Fruit fly (Drosophila melanogaster) whole organism, embryonic: ENCODE data around the gene simj.

Experiments used
- CG30431 ChIP-seq: fragments of 200-800 bp; sonication (Bioruptor generic); optimal IDR thresholded peaks from 2 replicates; lab custom pipeline; 2017; ENCODE audit warnings: missing biosample characterization, missing genetic modification characterization
- CG6654 ChIP-seq: fragments of 200-800 bp; sonication (Bioruptor generic); optimal IDR thresholded peaks from 2 replicates; lab custom pipeline; 2017; ENCODE audit warnings: missing biosample characterization, mild to moderate bottlenecking, missing genetic modification characterization
- CG8388 ChIP-seq: fragments of 200-800 bp; sonication (Bioruptor generic); optimal IDR thresholded peaks from 2 replicates; lab custom pipeline; 2019; ENCODE audit warnings: missing biosample characterization, mild to moderate bottlenecking, missing genetic modification characterization, moderate library complexity
- CG9437 ChIP-seq: fragments of 200-800 bp; sonication (Bioruptor generic); optimal IDR thresholded peaks from 2 replicates; lab custom pipeline; 2018; ENCODE audit warnings: missing biosample characterization, mild to moderate bottlenecking, missing genetic modification characterization
- CG9876 ChIP-seq: fragments of 200-800 bp; sonication (Bioruptor generic); optimal IDR thresholded peaks from 2 replicates; lab custom pipeline; 2016; ENCODE audit warnings: missing biosample characterization, missing genetic modification characterization
- Lpt ChIP-seq: fragments of >200 bp; optimal IDR thresholded peaks from 2 replicates; lab custom pipeline; 2018; ENCODE audit warnings: missing biosample characterization, missing genetic modification characterization
- Trl ChIP-seq, 3 experiments: fragments of >200 bp in 2 of 3; fragments of 200-800 bp in 1 of 3; sonication (Bioruptor generic) in 1 of 3; optimal IDR thresholded peaks; 2 replicates in 1 of 3; 3 replicates in 2 of 3; lab custom pipeline; 2016 to 2017; ENCODE audit warnings: missing biosample characterization in 1 of 3, missing genetic modification characterization in 1 of 3
- dmrt11E ChIP-seq: fragments of 200-800 bp; sonication (Bioruptor generic); optimal IDR thresholded peaks from 3 replicates; lab custom pipeline; 2018; ENCODE audit warnings: missing biosample characterization, mild to moderate bottlenecking, missing genetic modification characterization, moderate library complexity
- pan ChIP-seq, 4 experiments: fragments of >200 bp in 3 of 4; fragments of 200-800 bp in 1 of 4; sonication (Bioruptor generic) in 1 of 4; optimal IDR thresholded peaks in 3 of 4; IDR thresholded peaks in 1 of 4; 2 replicates each; pipeline versions ENCODE4 v1.3.6 to Lab custom; 2017 to 2022; ENCODE audit warnings: missing biosample characterization in 2 of 4, missing genetic modification characterization in 2 of 4, mixed read lengths in 1 of 4
- pfk ChIP-seq: fragments of 200-800 bp; sonication (Bioruptor generic); optimal IDR thresholded peaks from 2 replicates; lab custom pipeline; 2018; ENCODE audit warnings: missing biosample characterization, mild to moderate bottlenecking, missing genetic modification characterization, moderate library complexity
- run ChIP-seq: fragments of 200-800 bp; sonication (Bioruptor generic); optimal IDR thresholded peaks from 3 replicates; lab custom pipeline; 2018; ENCODE audit warnings: missing biosample characterization, mild to moderate bottlenecking, missing genetic modification characterization
- slou ChIP-seq: fragments of 200-800 bp; sonication (Bioruptor generic); optimal IDR thresholded peaks from 3 replicates; lab custom pipeline; 2016; ENCODE audit warnings: missing biosample characterization, missing genetic modification characterization

dm6 chr3L:10704482-10704993 is 40.0 kb downstream of the simj start:
- no peak for TF ChIP-seq CG30431
- no peak for TF ChIP-seq Trl (optimal IDR thresholded peaks at IDR 0.05; lab: Kevin White, UChicago)
- no peak for TF ChIP-seq Trl (GFP tag; optimal IDR thresholded peaks at IDR 0.05; lab: Kevin White, UChicago)
- no peak for TF ChIP-seq CG9876 (GFP tag; lab: Kevin White, UChicago)
- no peak for TF ChIP-seq CG8388 (GFP tag; lab: Kevin White, UChicago)
- TF ChIP-seq slou (GFP tag; lab: Kevin White, UChicago) = no peak
- no peak for TF ChIP-seq Lpt (GFP tag; lab: Kevin White, UChicago)
- TF ChIP-seq dmrt11E (tag; lab: Kevin White, UChicago) = no peak
- TF ChIP-seq pan (optimal IDR thresholded peaks at IDR 0.05; lab: Kevin White, UChicago) = no peak
- no peak for TF ChIP-seq pan (GFP tag; optimal IDR thresholded peaks at IDR 0.05 in 1 of 2, IDR thresholded peaks at IDR 0.05 in 1 of 2)
- TF ChIP-seq pfk = no peak
- no peak for TF ChIP-seq CG9437 (GFP tag; lab: Kevin White, UChicago)
- TF ChIP-seq run (tag; lab: Kevin White, UChicago) = no peak
- no peak for TF ChIP-seq CG6654 (GFP tag; lab: Kevin White, UChicago)
